Fruit fly (Drosophila melanogaster) S2 (cell line): ENCODE measurements around the gene CG44001.

Experiments used
- CG8478 ChIP-seq: fragments of >200 bp; optimal IDR thresholded peaks from 2 replicates; lab custom pipeline; 2018
- CTCF ChIP-seq, 2 experiments: fragments of >200 bp; optimal IDR thresholded peaks; 2 replicates each; lab custom pipeline; 2018

The CG44001 gene

dm6 chr2L:5003670-5004453 lies 39.2 kb upstream of the CG44001 start:
- TF ChIP-seq CTCF (optimal IDR thresholded peaks at IDR 0.05; lab: Kevin White, UChicago) (peak in 1 of 2 experiments; percentile 56), CG8478 (no peak)

dm6 chr2L:5004677-5005463 lies 38.2 kb upstream of the CG44001 start:
- TF ChIP-seq CTCF (optimal IDR thresholded peaks at IDR 0.05; lab: Kevin White, UChicago) (no peak), CG8478 (no peak)

dm6 chr2L:5005464-5005764 lies 37.7 kb upstream of the CG44001 start:
- TF ChIP-seq CG8478, result no peak
- no peak for TF ChIP-seq CTCF (optimal IDR thresholded peaks at IDR 0.05; lab: Kevin White, UChicago)

dm6 chr2L:5006323-5006722 lies 36.7 kb upstream of the CG44001 start:
- no peak for TF ChIP-seq CG8478
- no peak for TF ChIP-seq CTCF (optimal IDR thresholded peaks at IDR 0.05; lab: Kevin White, UChicago)

- TF ChIP-seq CG8478 (no peak), CTCF (optimal IDR thresholded peaks at IDR 0.05; lab: Kevin White, UChicago) (no peak)
These were observed 35.8 kb upstream of the CG44001 start for dm6 chr2L:5007256-5007655.

- peak; percentile 53 to 60 for TF ChIP-seq CTCF (optimal IDR thresholded peaks at IDR 0.05; lab: Kevin White, UChicago)
- TF ChIP-seq CG8478, result no peak
These were observed 33.6 kb upstream of the CG44001 start, which contains the start of gene Rtnl1 for dm6 chr2L:5009306-5010030. Gene Rtnl1, minus strand, starts transcription at chr2L:5009720.

dm6 chr2L:5010784-5011260 lies 32.2 kb upstream of the CG44001 start, which contains the start of the genes CG31917, Tfb5 and SelT:
Gene CG31917, minus strand, starts transcription at chr2L:5010834.
Gene Tfb5, minus strand, starts transcription at chr2L:5010834.
Gene SelT, plus strand, starts transcription at chr2L:5010922.
- TF ChIP-seq CTCF (optimal IDR thresholded peaks at IDR 0.05; lab: Kevin White, UChicago) (peak in 1 of 2 experiments; percentile 10), CG8478 (no peak)

- TF ChIP-seq CTCF (optimal IDR thresholded peaks at IDR 0.05; lab: Kevin White, UChicago) (no peak), CG8478 (no peak)
These were observed 22.6 kb upstream of the CG44001 start for dm6 chr2L:5020479-5020878.

dm6 chr2L:5022602-5023001 lies 20.5 kb upstream of the CG44001 start:
- no peak for TF ChIP-seq CG8478
- TF ChIP-seq CTCF (optimal IDR thresholded peaks at IDR 0.05; lab: Kevin White, UChicago), result no peak

- TF ChIP-seq CG8478 (no peak), CTCF (optimal IDR thresholded peaks at IDR 0.05; lab: Kevin White, UChicago) (no peak)
These were observed 17.5 kb upstream of the CG44001 start for dm6 chr2L:5025557-5025956.

- TF ChIP-seq CTCF (optimal IDR thresholded peaks at IDR 0.05; lab: Kevin White, UChicago), result no peak
- no peak for TF ChIP-seq CG8478
These were observed 15.6 kb upstream of the CG44001 start for dm6 chr2L:5027321-5028069.

- TF ChIP-seq CG8478, result no peak
- no peak for TF ChIP-seq CTCF (optimal IDR thresholded peaks at IDR 0.05; lab: Kevin White, UChicago)
These were observed 15.0 kb upstream of the CG44001 start, which contains the start of gene vkg for dm6 chr2L:5028091-5028490. Gene vkg, minus strand, starts transcription at chr2L:5028191.

- TF ChIP-seq CG8478 (no peak), CTCF (optimal IDR thresholded peaks at IDR 0.05; lab: Kevin White, UChicago) (no peak)
These were observed 13.8 kb upstream of the CG44001 start, which contains the start of gene Col4a1 for dm6 chr2L:5029049-5029808. Gene Col4a1, plus strand, starts transcription at chr2L:5029609.

dm6 chr2L:5029809-5030108 lies 13.3 kb upstream of the CG44001 start:
- TF ChIP-seq CTCF (optimal IDR thresholded peaks at IDR 0.05; lab: Kevin White, UChicago) (no peak), CG8478 (no peak)
